Fruit fly (Drosophila melanogaster): ENCODE results near the gene polo.
A peak's percentile ranks its signal among the peaks of the same experiment; 100 is the strongest.

polo gene

dm6 chr3L:20348581-20349093 lies 39.2 kb downstream of the polo start:
- TF ChIP-seq Pif1B (GFP tag; optimal IDR thresholded peaks at IDR 0.05) (no peak), CG14655 (GFP tag; optimal IDR thresholded peaks at IDR 0.05) (no peak), Pif1A (GFP tag; optimal IDR thresholded peaks at IDR 0.05) (no peak), rn (GFP tag; IDR thresholded peaks at IDR 0.05) (no peak)

dm6 chr3L:20349333-20349924 lies 40.0 kb downstream of the polo start:
- TF ChIP-seq Pif1B (GFP tag; optimal IDR thresholded peaks at IDR 0.05) (no peak), Snoo (tag; optimal IDR thresholded peaks at IDR 0.05) (no peak), D1 (tag; optimal IDR thresholded peaks at IDR 0.05) (no peak), gl (tag; optimal IDR thresholded peaks at IDR 0.05) (no peak), CG8301 (tag; optimal IDR thresholded peaks at IDR 0.05) (no peak), CG17806 (tag; optimal IDR thresholded peaks at IDR 0.05) (no peak), Ets98B (GFP tag; IDR thresholded peaks at IDR 0.05) (peak; percentile 44; the same call in 1 of the 2 replicates), Pif1A (GFP tag; optimal IDR thresholded peaks at IDR 0.05) (no peak), CG10348 (GFP tag; IDR thresholded peaks at IDR 0.05) (no peak), CG34367 (tag; optimal IDR thresholded peaks at IDR 0.05) (no peak), fd96Ca (GFP tag; IDR thresholded peaks at IDR 0.05) (no peak; the same call in 2 of the 3 replicates), CG14655 (GFP tag; optimal IDR thresholded peaks at IDR 0.05) (no peak), CG4496 (GFP tag; IDR thresholded peaks at IDR 0.05) (0 out of 3 replicates have a peak, but pooled peaks have one; percentile 39), CG12605 (GFP tag; IDR thresholded peaks at IDR 0.05) (0 out of 2 replicates have a peak, but pooled peaks have one; percentile 46), EcR (GFP tag; optimal IDR thresholded peaks at IDR 0.05) (peak; percentile 95), CG32121 (GFP tag; IDR thresholded peaks at IDR 0.05) (0 out of 2 replicates have a peak, but pooled peaks have one; percentile 29), CG15710 (tag; optimal IDR thresholded peaks at IDR 0.05) (no peak), CG9948 (tag; optimal IDR thresholded peaks at IDR 0.05) (no peak), CG13204 (GFP tag; optimal IDR thresholded peaks at IDR 0.05) (no peak), rn (GFP tag; IDR thresholded peaks at IDR 0.05) (no peak), CG8159 (tag; optimal IDR thresholded peaks at IDR 0.05) (no peak)

- TF ChIP-seq CG13204 (GFP tag; optimal IDR thresholded peaks at IDR 0.05) = no peak
- TF ChIP-seq Ets98B (GFP tag; IDR thresholded peaks at IDR 0.05) = no peak
- no peak for TF ChIP-seq CG32121 (GFP tag; IDR thresholded peaks at IDR 0.05)
- TF ChIP-seq EcR (GFP tag; optimal IDR thresholded peaks at IDR 0.05) = no peak
- no peak for TF ChIP-seq CG9948 (tag; optimal IDR thresholded peaks at IDR 0.05)
- no peak for TF ChIP-seq CG8301 (tag; optimal IDR thresholded peaks at IDR 0.05)
- no peak for TF ChIP-seq CG34367 (tag; optimal IDR thresholded peaks at IDR 0.05)
- no peak for TF ChIP-seq CG8159 (tag; optimal IDR thresholded peaks at IDR 0.05)
- no peak for TF ChIP-seq gl (tag; optimal IDR thresholded peaks at IDR 0.05)
Observed at dm6 chr3L:20353149-20353548, 43.7 kb downstream of the polo start, which contains the start of gene CG5618. CG5618 (plus strand) TSS chr3L:20353449.

dm6 chr3L:20353726-20354332 lies 44.4 kb downstream of the polo start:
- peak; percentile 87 for TF ChIP-seq CG8159 (tag; optimal IDR thresholded peaks at IDR 0.05)
- no peak for TF ChIP-seq fd96Ca (GFP tag; IDR thresholded peaks at IDR 0.05)
- TF ChIP-seq D1 (tag; optimal IDR thresholded peaks at IDR 0.05) = no peak
- TF ChIP-seq CG17806 (tag; optimal IDR thresholded peaks at IDR 0.05) = no peak
- TF ChIP-seq CG32121 (GFP tag; IDR thresholded peaks at IDR 0.05) = 0 out of 2 replicates have a peak, but pooled peaks have one; percentile 9
- TF ChIP-seq CG15710 (tag; optimal IDR thresholded peaks at IDR 0.05) = no peak
- 0 out of 2 replicates have a peak, but pooled peaks have one; percentile 13 for TF ChIP-seq CG12605 (GFP tag; IDR thresholded peaks at IDR 0.05)

DNA sequence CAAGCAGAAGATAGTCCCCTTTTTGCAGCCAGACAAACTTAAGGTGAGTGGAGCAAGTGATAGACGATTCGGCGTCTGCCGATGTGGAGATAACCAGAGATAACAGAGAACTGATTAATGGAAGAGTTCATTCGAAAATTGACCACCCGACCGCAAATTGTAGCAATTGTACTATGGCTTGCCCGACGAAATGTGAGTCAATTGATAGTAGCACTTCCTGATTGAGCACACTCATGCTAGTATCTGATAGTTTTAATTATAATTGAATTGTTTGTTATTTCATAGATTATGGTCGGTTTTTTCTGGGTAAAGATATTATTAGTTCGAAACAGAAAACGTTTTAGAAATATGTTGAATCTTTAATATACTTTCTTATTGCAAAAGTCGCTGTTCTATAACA lies 44.9 kb downstream of the polo start:
- no peak for TF ChIP-seq CG34367 (tag; optimal IDR thresholded peaks at IDR 0.05)
- no peak for TF ChIP-seq CG14655 (GFP tag; optimal IDR thresholded peaks at IDR 0.05)
- no peak for TF ChIP-seq CG10348 (GFP tag; IDR thresholded peaks at IDR 0.05)
- TF ChIP-seq CG4496 (GFP tag; IDR thresholded peaks at IDR 0.05) = no peak

dm6 chr3L:20354872-20355271 lies 45.4 kb downstream of the polo start:
- TF ChIP-seq gl (tag; optimal IDR thresholded peaks at IDR 0.05) (no peak), EcR (GFP tag; optimal IDR thresholded peaks at IDR 0.05) (peak; percentile 82)

DNA sequence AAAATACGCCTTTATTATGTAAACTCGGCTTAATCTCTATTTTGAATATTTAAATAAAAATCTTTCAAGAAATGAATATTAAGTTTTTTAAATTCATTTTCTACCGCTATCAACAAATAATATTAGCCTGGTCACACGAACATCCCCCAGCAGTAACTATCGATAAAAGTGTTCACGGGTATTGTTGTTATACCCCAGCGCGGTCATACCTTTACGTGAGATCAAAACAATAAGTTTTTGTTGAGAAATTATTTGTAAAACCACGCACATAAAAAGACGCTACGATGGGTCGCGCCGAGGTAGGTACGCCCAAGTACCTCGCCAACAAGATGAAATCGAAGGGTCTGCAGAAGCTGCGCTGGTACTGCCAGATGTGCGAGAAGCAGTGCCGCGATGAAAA lies 47.2 kb downstream of the polo start, which contains the start of gene kin17:
TSS of gene kin17 (plus strand) at position 195 of the 400 bp plus-strand sequence.
- TF ChIP-seq rn (GFP tag; IDR thresholded peaks at IDR 0.05) (no peak), EcR (GFP tag; optimal IDR thresholded peaks at IDR 0.05) (no peak), CG34367 (tag; optimal IDR thresholded peaks at IDR 0.05) (no peak), CG14655 (GFP tag; optimal IDR thresholded peaks at IDR 0.05) (no peak), D1 (tag; optimal IDR thresholded peaks at IDR 0.05) (no peak), CG8301 (tag; optimal IDR thresholded peaks at IDR 0.05) (no peak), gl (tag; optimal IDR thresholded peaks at IDR 0.05) (no peak), CG12605 (GFP tag; IDR thresholded peaks at IDR 0.05) (no peak), CG32121 (GFP tag; IDR thresholded peaks at IDR 0.05) (no peak), CG15710 (tag; optimal IDR thresholded peaks at IDR 0.05) (no peak), CG17806 (tag; optimal IDR thresholded peaks at IDR 0.05) (no peak), fd96Ca (GFP tag; IDR thresholded peaks at IDR 0.05) (no peak), CG4496 (GFP tag; IDR thresholded peaks at IDR 0.05) (no peak), CG8159 (tag; optimal IDR thresholded peaks at IDR 0.05) (no peak), Snoo (tag; optimal IDR thresholded peaks at IDR 0.05) (no peak), Pif1B (GFP tag; optimal IDR thresholded peaks at IDR 0.05) (no peak)

Measured in whole organism, pupa.